Worm (Caenorhabditis elegans): ENCODE results near the gene fbxb-47.

Gene fbxb-47

DNA sequence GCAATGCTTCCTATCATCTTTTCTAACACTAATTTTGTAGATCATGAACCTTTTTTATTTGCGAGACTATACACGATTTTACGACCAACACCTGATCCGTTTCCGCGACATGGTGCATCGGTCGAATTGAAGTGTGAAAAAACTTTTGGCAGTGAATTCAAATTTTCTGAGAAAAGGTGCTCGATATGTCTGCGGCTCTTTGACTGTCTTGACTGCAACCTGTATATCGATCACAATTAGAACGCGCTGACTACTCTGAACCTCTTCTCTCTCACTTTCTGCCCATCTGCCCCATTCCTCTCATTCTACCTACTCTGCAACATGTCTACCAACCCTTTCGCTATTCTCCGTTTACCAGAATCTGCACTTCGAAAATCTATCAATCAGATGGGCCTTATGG, 21.0 kb downstream of the fbxb-47 start, which contains the start of gene fbxb-26:
Gene fbxb-26, plus strand, starts transcription at position 301 of the 400 bp plus-strand sequence.
- TF ChIP-seq ceh-83 (GFP tag; optimal IDR thresholded peaks at IDR 0.05) (no peak), mep-1 (tag; optimal IDR thresholded peaks at IDR 0.05) (no peak), elt-3 (tag; optimal IDR thresholded peaks at IDR 0.05) (no peak), ztf-11 (tag; optimal IDR thresholded peaks at IDR 0.05) (no peak), cnd-1 (tag; optimal IDR thresholded peaks at IDR 0.05) (no peak), blmp-1 (tag; optimal IDR thresholded peaks at IDR 0.05) (no peak)

DNA sequence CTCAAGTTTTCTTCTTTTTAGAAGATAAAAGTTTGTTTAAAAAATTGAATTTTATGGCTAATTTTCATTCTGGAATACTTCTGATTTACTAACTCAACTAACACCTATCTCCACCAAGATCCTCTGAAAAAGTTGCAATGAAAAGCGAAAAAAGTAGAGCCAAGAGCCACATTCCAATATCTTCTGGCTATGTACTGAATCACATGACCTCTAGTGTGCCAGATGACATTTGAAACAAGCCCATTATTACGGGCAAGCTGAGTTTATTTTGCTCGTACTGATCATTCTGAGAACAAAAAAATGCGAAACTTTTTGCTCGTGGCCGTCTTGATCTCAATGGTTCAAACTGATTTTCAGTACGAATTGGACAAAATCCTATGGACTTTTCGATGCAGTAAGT, 24.2 kb downstream of the fbxb-47 start, which contains the start of gene irld-36:
Gene irld-36, plus strand, starts transcription at position 301 of the 400 bp plus-strand sequence.
- TF ChIP-seq sem-2 (GFP tag; optimal IDR thresholded peaks at IDR 0.05) (no peak), lsy-2 (tag; optimal IDR thresholded peaks at IDR 0.05) (no peak), M03D4.4 (tag; optimal IDR thresholded peaks at IDR 0.05) (no peak), unc-39 (tag; optimal IDR thresholded peaks at IDR 0.05) (no peak), cnd-1 (tag; optimal IDR thresholded peaks at IDR 0.05) (no peak), zip-8 (tag; optimal IDR thresholded peaks at IDR 0.05) (no peak), ces-1 (GFP tag; optimal IDR thresholded peaks at IDR 0.05) (no peak), tbx-8 (GFP tag; optimal IDR thresholded peaks at IDR 0.05) (no peak), nhr-2 (tag; optimal IDR thresholded peaks at IDR 0.05) (no peak), drap-1 (GFP tag; optimal IDR thresholded peaks at IDR 0.05) (no peak), unc-62 (GFP tag; optimal IDR thresholded peaks at IDR 0.05) (no peak), flh-1 (GFP tag; optimal IDR thresholded peaks at IDR 0.05) (no peak), snpc-4 (tag; optimal IDR thresholded peaks at IDR 0.05) (no peak), sptf-1 (tag; optimal IDR thresholded peaks at IDR 0.05) (no peak), pha-4 (tag; optimal IDR thresholded peaks at IDR 0.05) (no peak), nhr-12 (tag; optimal IDR thresholded peaks at IDR 0.05) (no peak), bed-3 (GFP tag; optimal IDR thresholded peaks at IDR 0.05) (no peak), mep-1 (tag; optimal IDR thresholded peaks at IDR 0.05) (no peak)

DNA sequence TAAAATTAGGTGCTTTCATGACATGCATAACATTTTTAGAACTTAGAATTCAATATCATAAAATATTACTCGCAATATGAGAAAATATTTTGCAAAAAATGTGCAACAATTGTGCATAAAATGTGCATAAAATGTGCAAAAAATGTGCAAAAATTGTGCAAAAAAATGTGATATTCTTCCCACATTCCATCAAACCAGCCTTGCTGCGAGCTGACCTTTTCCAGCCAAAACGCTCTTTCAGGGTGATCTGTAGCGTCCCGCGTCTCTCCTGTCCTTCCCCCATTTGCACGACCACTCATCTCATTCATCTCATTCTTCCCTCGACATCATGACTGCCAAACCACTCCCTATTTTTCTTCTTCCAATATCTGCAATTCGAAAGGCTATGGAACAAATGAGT, 27.2 kb downstream of the fbxb-47 start, which contains the start of gene fbxb-17:
Gene fbxb-17, plus strand, starts transcription at position 301 of the 400 bp plus-strand sequence.
- TF ChIP-seq nhr-12 (tag; optimal IDR thresholded peaks at IDR 0.05) (no peak), ztf-11 (tag; optimal IDR thresholded peaks at IDR 0.05) (no peak), hlh-1 (tag; optimal IDR thresholded peaks at IDR 0.05) (no peak), unc-120 (tag; optimal IDR thresholded peaks at IDR 0.05; ENCODE audit: poor library complexity, severe bottlenecking) (no peak), ces-1 (GFP tag; optimal IDR thresholded peaks at IDR 0.05) (no peak), mep-1 (tag; optimal IDR thresholded peaks at IDR 0.05) (no peak), ceh-39 (tag; optimal IDR thresholded peaks at IDR 0.05) (no peak), tbx-8 (GFP tag; optimal IDR thresholded peaks at IDR 0.05) (no peak)

DNA sequence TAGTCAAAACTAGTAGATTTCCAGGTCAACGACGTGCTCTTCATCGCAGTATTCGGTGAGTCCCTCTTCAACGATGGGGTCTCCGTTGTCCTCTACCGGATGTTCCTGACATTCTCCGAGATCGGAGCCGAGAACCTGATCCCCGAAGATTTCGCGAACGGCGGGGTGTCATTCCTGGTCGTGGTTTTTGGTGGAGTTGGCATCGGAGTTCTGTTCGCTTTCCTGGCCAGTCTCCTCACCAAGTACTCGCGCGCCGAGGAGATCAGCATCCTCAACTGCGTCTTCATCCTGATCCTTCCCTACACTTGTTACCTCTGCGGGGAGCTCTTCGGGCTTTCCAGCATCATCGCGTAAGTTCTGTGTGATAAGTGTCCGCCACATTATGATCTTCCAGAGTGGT, 30.6 kb downstream of the fbxb-47 start:
- no peak for TF ChIP-seq lin-32 (GFP tag; optimal IDR thresholded peaks at IDR 0.05)
- TF ChIP-seq mep-1 (tag; optimal IDR thresholded peaks at IDR 0.05): no peak
- TF ChIP-seq mls-2 (tag; optimal IDR thresholded peaks at IDR 0.05): no peak
- TF ChIP-seq bed-3 (GFP tag; optimal IDR thresholded peaks at IDR 0.05): no peak
- TF ChIP-seq mab-5 (tag; optimal IDR thresholded peaks at IDR 0.05): no peak
- TF ChIP-seq ham-2 (GFP tag; optimal IDR thresholded peaks at IDR 0.05): no peak
- no peak for TF ChIP-seq tbx-8 (GFP tag; optimal IDR thresholded peaks at IDR 0.05)
- TF ChIP-seq unc-39 (tag; optimal IDR thresholded peaks at IDR 0.05): no peak
- no peak for TF ChIP-seq elt-1 (tag; optimal IDR thresholded peaks at IDR 0.05; ENCODE audit: borderline replicate concordance, insufficient read depth)
- TF ChIP-seq zip-8 (tag; optimal IDR thresholded peaks at IDR 0.05): no peak
- no peak for TF ChIP-seq snpc-4 (tag; optimal IDR thresholded peaks at IDR 0.05)
- no peak for TF ChIP-seq pha-4 (tag; optimal IDR thresholded peaks at IDR 0.05)
- no peak for TF ChIP-seq nhr-76 (tag; optimal IDR thresholded peaks at IDR 0.05)
- no peak for TF ChIP-seq ceh-83 (GFP tag; optimal IDR thresholded peaks at IDR 0.05)
- no peak for TF ChIP-seq flh-1 (GFP tag; optimal IDR thresholded peaks at IDR 0.05)
- TF ChIP-seq blmp-1 (tag; optimal IDR thresholded peaks at IDR 0.05): no peak

DNA sequence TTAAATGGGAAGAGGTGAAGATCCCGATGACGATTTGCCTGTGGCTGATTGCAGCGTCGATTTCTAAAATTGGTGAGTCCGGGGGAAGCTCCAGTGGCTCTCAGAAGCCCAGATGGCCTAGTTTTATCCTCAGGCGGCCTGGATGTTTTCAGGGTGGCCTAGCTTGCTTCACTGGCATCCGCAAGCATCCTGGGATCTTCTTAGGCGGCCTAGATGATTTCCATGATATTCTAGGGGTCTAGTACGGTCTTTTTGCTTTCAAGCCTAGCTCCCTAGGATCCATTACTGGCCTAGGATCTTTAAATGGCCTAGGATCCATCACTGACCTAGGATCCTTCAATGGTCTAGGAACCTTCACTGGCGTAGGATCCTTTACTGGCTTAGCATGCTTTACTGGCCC, 32.3 kb downstream of the fbxb-47 start:
- TF ChIP-seq sptf-1 (tag; optimal IDR thresholded peaks at IDR 0.05): no peak
- no peak for TF ChIP-seq ceh-83 (GFP tag; optimal IDR thresholded peaks at IDR 0.05)
- TF ChIP-seq cnd-1 (tag; optimal IDR thresholded peaks at IDR 0.05): no peak
- no peak for TF ChIP-seq unc-39 (tag; optimal IDR thresholded peaks at IDR 0.05)
- TF ChIP-seq ceh-43 (GFP tag; optimal IDR thresholded peaks at IDR 0.05): no peak
- TF ChIP-seq sem-2 (GFP tag; optimal IDR thresholded peaks at IDR 0.05): no peak
- TF ChIP-seq bed-3 (GFP tag; optimal IDR thresholded peaks at IDR 0.05): no peak
- TF ChIP-seq mab-5 (tag; optimal IDR thresholded peaks at IDR 0.05): no peak
- no peak for TF ChIP-seq lin-13 (tag; optimal IDR thresholded peaks at IDR 0.05)
- TF ChIP-seq ceh-39 (tag; optimal IDR thresholded peaks at IDR 0.05): no peak
- TF ChIP-seq lsy-2 (tag; optimal IDR thresholded peaks at IDR 0.05): no peak
- no peak for TF ChIP-seq unc-120 (tag; optimal IDR thresholded peaks at IDR 0.05; ENCODE audit: poor library complexity, severe bottlenecking)
- no peak for TF ChIP-seq nhr-28 (tag; optimal IDR thresholded peaks at IDR 0.05)
- no peak for TF ChIP-seq nhr-237 (tag; optimal IDR thresholded peaks at IDR 0.05)
- no peak for TF ChIP-seq zip-8 (tag; optimal IDR thresholded peaks at IDR 0.05)
- no peak for TF ChIP-seq blmp-1 (tag; optimal IDR thresholded peaks at IDR 0.05)
